Fruit fly (Drosophila melanogaster) whole organism: ENCODE results near the gene Cep290.

Experiments used
- CG8478 ChIP-seq: fragments of >200 bp; optimal IDR thresholded peaks from 2 replicates; lab custom pipeline; 2018; ENCODE audit warnings: inconsistent platforms
- Dll ChIP-seq: fragments of >200 bp; optimal IDR thresholded peaks from 2 replicates; lab custom pipeline; 2017
- EcR ChIP-seq, 2 experiments: fragments of >200 bp; optimal IDR thresholded peaks; 2 replicates each; lab custom pipeline; 2017; ENCODE audit warnings: missing biosample characterization in 2 of 2, missing genetic modification characterization in 2 of 2, missing genetic modification reagents in 2 of 2
- pan ChIP-seq: fragments of >200 bp; optimal IDR thresholded peaks from 2 replicates; lab custom pipeline; 2017
- psq ChIP-seq: fragments of >200 bp; optimal IDR thresholded peaks from 2 replicates; lab custom pipeline; 2017

DNA sequence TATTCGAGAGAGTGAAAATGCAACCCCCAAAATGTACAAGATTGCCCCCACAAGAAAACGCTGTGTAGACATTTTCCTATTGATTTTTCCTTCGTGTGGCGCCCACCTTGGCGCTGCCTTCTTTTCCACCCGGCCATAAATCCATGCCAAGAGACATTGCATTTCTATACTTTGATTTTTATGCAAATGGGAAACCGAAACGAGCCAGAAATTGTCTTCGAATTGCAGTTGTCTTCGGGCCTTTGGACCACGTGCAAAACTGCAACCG lies 34.3 kb upstream of the Cep290 start:
- TF ChIP-seq EcR (GFP tag; optimal IDR thresholded peaks at IDR 0.05; lab: Kevin White, UChicago) (no peak), psq (lab: Kevin White, UChicago) (no peak), Dll (no peak), CG8478 (no peak), pan (lab: Kevin White, UChicago) (no peak)
